Fruit fly (Drosophila melanogaster) whole organism, embryonic: ENCODE results near the gene CG16710.
A peak's percentile ranks its signal among the peaks of the same experiment; 100 is the strongest.

ENCODE experiments used
- Abd-B ChIP-seq: fragments of 200-800 bp; sonication (Bioruptor generic); optimal IDR thresholded peaks from 2 replicates; lab custom pipeline; 2018; ENCODE audit warnings: missing biosample characterization, mild to moderate bottlenecking, missing genetic modification characterization, moderate library complexity
- Antp ChIP-seq: fragments of 200-800 bp; sonication (Bioruptor generic); optimal IDR thresholded peaks from 3 replicates; lab custom pipeline; 2016; ENCODE audit warnings: missing biosample characterization, missing genetic modification characterization
- Bdp1 ChIP-seq: fragments of 200-800 bp; sonication (Bioruptor generic); optimal IDR thresholded peaks from 3 replicates; lab custom pipeline; 2016; ENCODE audit warnings: missing biosample characterization, missing genetic modification characterization
- Blimp-1 ChIP-seq: fragments of 200-800 bp; sonication (Bioruptor generic); optimal IDR thresholded peaks from 3 replicates; lab custom pipeline; 2018; ENCODE audit warnings: missing biosample characterization, missing genetic modification characterization, mild to moderate bottlenecking, moderate library complexity, missing genetic modification reagents
- CG10321 ChIP-seq: fragments of 200-800 bp; sonication (Bioruptor generic); IDR thresholded peaks from 2 replicates; pipeline ENCODE4 v1.3.6; 2022; ENCODE audit warnings: missing biosample characterization, missing genetic modification characterization
- CG12236 ChIP-seq: fragments of 200-800 bp; sonication (Bioruptor generic); optimal IDR thresholded peaks from 2 replicates; lab custom pipeline; 2016; ENCODE audit warnings: missing biosample characterization, missing genetic modification characterization
- CG12299 ChIP-seq: fragments of 200-800 bp; sonication (Bioruptor generic); optimal IDR thresholded peaks from 2 replicates; lab custom pipeline; 2018; ENCODE audit warnings: missing biosample characterization, mild to moderate bottlenecking, missing genetic modification characterization
- CG12744 ChIP-seq: fragments of 200-800 bp; sonication (Bioruptor generic); optimal IDR thresholded peaks from 2 replicates; lab custom pipeline; 2016; ENCODE audit warnings: missing biosample characterization, missing genetic modification characterization
- CG12942 ChIP-seq: fragments of 200-800 bp; sonication (Bioruptor generic); optimal IDR thresholded peaks from 3 replicates; lab custom pipeline; 2016; ENCODE audit warnings: missing biosample characterization, missing genetic modification characterization
- CG1832 ChIP-seq: fragments of 200-800 bp; sonication (Bioruptor generic); optimal IDR thresholded peaks from 2 replicates; lab custom pipeline; 2017; ENCODE audit warnings: missing biosample characterization, mild to moderate bottlenecking, missing genetic modification characterization, inconsistent platforms
- CG18764 ChIP-seq: fragments of 200-800 bp; sonication (Bioruptor generic); optimal IDR thresholded peaks from 3 replicates; lab custom pipeline; 2016; ENCODE audit warnings: missing biosample characterization, missing genetic modification characterization
- CG3163 ChIP-seq: fragments of 200-800 bp; sonication (Bioruptor generic); optimal IDR thresholded peaks from 3 replicates; lab custom pipeline; 2016; ENCODE audit warnings: missing biosample characterization, missing genetic modification characterization
- CG3726 ChIP-seq: fragments of 200-800 bp; sonication (Bioruptor generic); IDR thresholded peaks from 3 replicates; pipeline ENCODE4, ENCODE4 v1.3.6; 2022; ENCODE audit warnings: missing biosample characterization, missing genetic modification characterization
- CG6175 ChIP-seq: fragments of 200-800 bp; sonication (Bioruptor generic); IDR thresholded peaks from 3 replicates; pipeline ENCODE4 v1.3.6; 2022; ENCODE audit warnings: missing biosample characterization, missing genetic modification characterization
- CG7786 ChIP-seq: fragments of 200-800 bp; sonication (Bioruptor generic); optimal IDR thresholded peaks from 2 replicates; lab custom pipeline; 2016; ENCODE audit warnings: missing biosample characterization, missing genetic modification characterization
- CG9817 ChIP-seq: fragments of 200-800 bp; sonication (Bioruptor generic); optimal IDR thresholded peaks from 2 replicates; lab custom pipeline; 2018; ENCODE audit warnings: missing biosample characterization, mild to moderate bottlenecking, missing genetic modification characterization, moderate library complexity
- CHES-1-like ChIP-seq: fragments of 200-800 bp; sonication (Bioruptor generic); optimal IDR thresholded peaks from 2 replicates; lab custom pipeline; 2016; ENCODE audit warnings: missing biosample characterization, missing genetic modification characterization
- CoRest ChIP-seq: fragments of 200-800 bp; sonication (Bioruptor generic); optimal IDR thresholded peaks from 3 replicates; lab custom pipeline; 2018; ENCODE audit warnings: missing biosample characterization, mild to moderate bottlenecking, missing genetic modification characterization, moderate library complexity
- Doc2 ChIP-seq: fragments of 200-800 bp; sonication (Bioruptor generic); IDR thresholded peaks from 2 replicates; pipeline ENCODE4 v1.3.6; 2022; ENCODE audit warnings: missing biosample characterization, missing genetic modification characterization
- Gsc ChIP-seq: fragments of 200-800 bp; sonication (Bioruptor generic); IDR thresholded peaks from 2 replicates; pipeline ENCODE4 v1.3.6; 2022; ENCODE audit warnings: missing biosample characterization, missing genetic modification characterization
- Hey ChIP-seq: fragments of 200-800 bp; sonication (Bioruptor generic); optimal IDR thresholded peaks from 3 replicates; lab custom pipeline; 2018; ENCODE audit warnings: missing biosample characterization, mild to moderate bottlenecking, missing genetic modification characterization
- HmgD ChIP-seq: fragments of 200-800 bp; sonication (Bioruptor generic); optimal IDR thresholded peaks from 3 replicates; lab custom pipeline; 2016; ENCODE audit warnings: missing biosample characterization, missing genetic modification characterization
- Jarid2 ChIP-seq: fragments of 200-800 bp; sonication (Bioruptor generic); optimal IDR thresholded peaks from 3 replicates; lab custom pipeline; 2017; ENCODE audit warnings: mild to moderate bottlenecking, missing biosample characterization, missing genetic modification reagents, missing genetic modification characterization
- NfI ChIP-seq: fragments of 200-800 bp; sonication (Bioruptor generic); optimal IDR thresholded peaks from 3 replicates; lab custom pipeline; 2018; ENCODE audit warnings: missing biosample characterization, mild to moderate bottlenecking, missing genetic modification characterization, moderate library complexity
- Sry-δ ChIP-seq: fragments of 200-800 bp; sonication (Bioruptor generic); optimal IDR thresholded peaks from 2 replicates; lab custom pipeline; 2016; ENCODE audit warnings: missing biosample characterization, missing genetic modification characterization
- YL-1 ChIP-seq: fragments of 200-800 bp; sonication (Bioruptor generic); optimal IDR thresholded peaks from 3 replicates; lab custom pipeline; 2017; ENCODE audit warnings: missing biosample characterization, mild to moderate bottlenecking, missing genetic modification characterization
- ac ChIP-seq: fragments of 200-800 bp; sonication (Bioruptor generic); optimal IDR thresholded peaks from 3 replicates; lab custom pipeline; 2017; ENCODE audit warnings: missing biosample characterization, mild to moderate bottlenecking, missing genetic modification characterization
- aop ChIP-seq: fragments of 200-800 bp; sonication (Bioruptor generic); IDR thresholded peaks from 2 replicates; pipeline ENCODE4 v1.3.6; 2022; ENCODE audit warnings: missing biosample characterization, missing genetic modification characterization
- bigmax ChIP-seq: fragments of 200-800 bp; sonication (Bioruptor generic); optimal IDR thresholded peaks from 2 replicates; lab custom pipeline; 2018; ENCODE audit warnings: missing biosample characterization, mild to moderate bottlenecking, missing genetic modification characterization
- bowl ChIP-seq: fragments of 200-800 bp; sonication (Bioruptor generic); IDR thresholded peaks from 2 replicates; pipeline ENCODE4 v1.3.6; 2022; ENCODE audit warnings: missing biosample characterization, missing genetic modification characterization
- chm ChIP-seq: fragments of 200-800 bp; sonication (Bioruptor generic); IDR thresholded peaks from 2 replicates; pipeline ENCODE4 v1.3.6; 2022; ENCODE audit warnings: missing biosample characterization, missing genetic modification characterization
- ci ChIP-seq: fragments of 200-800 bp; sonication (Bioruptor generic); IDR thresholded peaks from 3 replicates; pipeline ENCODE4 v1.3.6; 2022; ENCODE audit warnings: missing biosample characterization, missing genetic modification characterization
- crp ChIP-seq, 2 experiments: fragments of 200-800 bp; sonication (Bioruptor generic); optimal IDR thresholded peaks; 2 replicates in 1 of 2; 3 replicates in 1 of 2; lab custom pipeline; 2017; ENCODE audit warnings: missing biosample characterization in 2 of 2, missing genetic modification characterization in 2 of 2, mild to moderate bottlenecking in 1 of 2, moderate library complexity in 1 of 2
- danr ChIP-seq: fragments of 200-800 bp; sonication (Bioruptor generic); IDR thresholded peaks from 2 replicates; pipeline ENCODE4 v1.3.6; 2022; ENCODE audit warnings: missing biosample characterization, missing genetic modification characterization
- dati ChIP-seq: fragments of 200-800 bp; sonication (Bioruptor generic); IDR thresholded peaks from 2 replicates; pipeline ENCODE4 v1.3.6; 2022; ENCODE audit warnings: missing biosample characterization, missing genetic modification characterization
- dimm ChIP-seq: fragments of 200-800 bp; sonication (Bioruptor generic); IDR thresholded peaks from 2 replicates; pipeline ENCODE4 v1.3.6; 2022; ENCODE audit warnings: missing biosample characterization, missing genetic modification characterization
- eve ChIP-seq, 2 experiments: fragments of >200 bp; optimal IDR thresholded peaks; 2 replicates each; lab custom pipeline; 2017; ENCODE audit warnings: missing biosample characterization in 2 of 2, missing genetic modification characterization in 2 of 2
- eyg ChIP-seq: fragments of 200-800 bp; sonication (Bioruptor generic); optimal IDR thresholded peaks from 3 replicates; lab custom pipeline; 2016; ENCODE audit warnings: missing biosample characterization, missing genetic modification characterization
- her ChIP-seq: fragments of 200-800 bp; sonication (Bioruptor generic); optimal IDR thresholded peaks from 2 replicates; lab custom pipeline; 2016; ENCODE audit warnings: missing biosample characterization, missing genetic modification characterization
- kah ChIP-seq: fragments of 200-800 bp; sonication (Bioruptor generic); optimal IDR thresholded peaks from 2 replicates; lab custom pipeline; 2018; ENCODE audit warnings: missing biosample characterization, mild to moderate bottlenecking, missing genetic modification characterization
- knrl ChIP-seq: fragments of 200-800 bp; sonication (Bioruptor generic); IDR thresholded peaks from 3 replicates; pipeline ENCODE4 v1.3.6; 2022; ENCODE audit warnings: missing biosample characterization, missing genetic modification characterization; ENCODE audit not compliant: partially characterized antibody
- mam ChIP-seq: fragments of 200-800 bp; sonication (Bioruptor generic); optimal IDR thresholded peaks from 3 replicates; lab custom pipeline; 2016; ENCODE audit warnings: missing biosample characterization, missing genetic modification characterization
- mirr ChIP-seq: fragments of 200-800 bp; sonication (Bioruptor generic); optimal IDR thresholded peaks from 3 replicates; lab custom pipeline; 2018; ENCODE audit warnings: missing biosample characterization, mild to moderate bottlenecking, missing genetic modification characterization
- pb ChIP-seq: fragments of 200-800 bp; sonication (Bioruptor generic); optimal IDR thresholded peaks from 3 replicates; lab custom pipeline; 2016; ENCODE audit warnings: missing biosample characterization, missing genetic modification characterization
- peb ChIP-seq: fragments of 200-800 bp; sonication (Bioruptor generic); IDR thresholded peaks from 2 replicates; pipeline ENCODE4 v1.3.6; 2022; ENCODE audit warnings: missing biosample characterization, missing genetic modification characterization
- ro ChIP-seq: fragments of 200-800 bp; sonication (Bioruptor generic); IDR thresholded peaks from 2 replicates; pipeline ENCODE4 v1.3.6; 2022; ENCODE audit warnings: missing biosample characterization, missing genetic modification characterization
- slbo ChIP-seq: fragments of 200-800 bp; sonication (Bioruptor generic); IDR thresholded peaks from 2 replicates; pipeline ENCODE4 v1.3.6; 2022; ENCODE audit warnings: missing biosample characterization, missing genetic modification characterization
- slp2 ChIP-seq: fragments of 200-800 bp; sonication (Bioruptor generic); optimal IDR thresholded peaks from 2 replicates; lab custom pipeline; 2016; ENCODE audit warnings: missing biosample characterization, missing genetic modification characterization
- tap ChIP-seq: fragments of 200-800 bp; optimal IDR thresholded peaks from 3 replicates; lab custom pipeline; 2019; ENCODE audit warnings: missing biosample characterization, mild to moderate bottlenecking, missing genetic modification characterization, moderate library complexity
- unpg ChIP-seq: fragments of 200-800 bp; sonication (Bioruptor generic); optimal IDR thresholded peaks from 3 replicates; lab custom pipeline; 2018; ENCODE audit warnings: missing biosample characterization, mild to moderate bottlenecking, missing genetic modification characterization, moderate library complexity

CG16710 gene

DNA sequence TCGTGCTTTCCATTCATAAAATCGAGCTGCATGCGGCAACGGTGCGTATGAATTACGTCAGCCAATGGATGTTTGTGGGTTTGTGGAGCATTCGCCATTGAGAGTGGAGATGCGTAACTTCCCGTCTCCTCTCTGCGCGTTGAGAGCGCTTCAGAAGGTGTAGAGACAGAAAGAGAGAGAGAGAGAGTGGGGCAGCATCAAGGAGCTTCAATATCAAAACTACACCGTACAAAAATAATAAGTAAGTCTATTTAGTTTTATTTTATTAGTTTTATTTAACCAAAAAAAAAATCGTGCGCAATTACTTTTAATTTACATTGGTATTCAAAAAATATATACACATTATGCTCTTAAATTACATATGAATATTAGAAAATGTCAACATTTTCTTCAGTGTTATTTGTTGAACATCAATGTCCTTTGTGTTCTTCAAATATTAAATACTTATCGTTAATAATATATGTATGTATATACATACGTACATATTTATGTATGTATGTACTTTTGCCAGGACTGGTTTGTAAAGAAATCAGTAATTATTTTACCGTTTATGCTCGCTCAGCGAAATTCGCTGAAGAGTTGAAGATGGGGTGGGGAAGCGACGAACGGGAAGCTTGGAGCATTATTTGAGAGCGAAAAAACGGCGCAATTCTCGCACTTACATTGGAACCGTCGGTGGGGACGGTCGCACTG lies 40.5 kb downstream of the CG16710 start, which contains the start of gene CG10365 (continued):
- TF ChIP-seq kah (GFP tag; lab: Kevin White, UChicago) (peak; percentile 67), CG12236 (GFP tag; lab: Kevin White, UChicago) (no peak), Antp (GFP tag; lab: Kevin White, UChicago) (no peak), her (GFP tag; lab: Kevin White, UChicago) (no peak), eyg (GFP tag; lab: Kevin White, UChicago) (no peak), Gsc (no peak), pb (GFP tag; lab: Kevin White, UChicago) (no peak), Abd-B (peak; percentile 43), dimm (peak; percentile 59), CG12299 (peak; percentile 77), tap (tag; lab: Kevin White, UChicago) (peak; percentile 71), Doc2 (GFP tag; lab: Robert Waterston, UW) (no peak), aop (GFP tag; lab: Robert Waterston, UW) (no peak), unpg (GFP tag; lab: Kevin White, UChicago) (peak; percentile 93), CG12744 (GFP tag; lab: Kevin White, UChicago) (no peak), Hey (tag; lab: Kevin White, UChicago) (no peak), NfI (GFP tag; lab: Kevin White, UChicago) (peak; percentile 52), CG12942 (GFP tag; lab: Kevin White, UChicago) (peak; percentile 68), eve (GFP tag; optimal IDR thresholded peaks at IDR 0.05; lab: Kevin White, UChicago) (peak in 1 of 2 experiments; percentile 78), CG7786 (GFP tag; lab: Kevin White, UChicago) (no peak), ro (no peak), Jarid2 (GFP tag; lab: Kevin White, UChicago) (no peak), bigmax (GFP tag; lab: Kevin White, UChicago) (no peak), CG18764 (GFP tag; lab: Kevin White, UChicago) (peak; percentile 56), bowl (peak; percentile 67; the same call in 1 of the 2 replicates), mirr (GFP tag; lab: Kevin White, UChicago) (no peak), ci (GFP tag; lab: Robert Waterston, UW) (peak; percentile 61; the same call in 1 of the 3 replicates), knrl (GFP tag; lab: Robert Waterston, UW) (no peak), CG3726 (GFP tag; lab: Robert Waterston, UW) (peak; percentile 66; the same call in 1 of the 3 replicates), ac (GFP tag; lab: Kevin White, UChicago) (no peak), crp (GFP tag; optimal IDR thresholded peaks at IDR 0.05; lab: Kevin White, UChicago) (peak in 1 of 2 experiments; percentile 46), danr (peak; percentile 50; the same call in 1 of the 2 replicates), Sry-δ (GFP tag; lab: Kevin White, UChicago) (no peak), CoRest (tag; lab: Kevin White, UChicago) (peak; percentile 93), Bdp1 (GFP tag; lab: Kevin White, UChicago) (no peak), mam (GFP tag; lab: Kevin White, UChicago) (no peak), Blimp-1 (GFP tag; lab: Kevin White, UChicago) (peak; percentile 85), YL-1 (GFP tag; lab: Kevin White, UChicago) (no peak), dati (GFP tag; lab: Robert Waterston, UW) (peak; percentile 38; the same call in 1 of the 2 replicates), CHES-1-like (no peak), CG6175 (GFP tag; lab: Robert Waterston, UW) (0 out of 3 replicates have a peak, but pooled peaks have one; percentile 46), chm (GFP tag; lab: Robert Waterston, UW) (no peak; the same call in 1 of the 2 replicates), HmgD (no peak), slbo (GFP tag; lab: Robert Waterston, UW) (peak; percentile 94), CG10321 (GFP tag; lab: Robert Waterston, UW) (peak; percentile 32; the same call in 1 of the 2 replicates), CG9817 (tag; lab: Kevin White, UChicago) (peak; percentile 80), peb (GFP tag; lab: Robert Waterston, UW) (peak; percentile 24; the same call in 1 of the 2 replicates), CG3163 (no peak), CG1832 (no peak), slp2 (GFP tag; lab: Kevin White, UChicago) (no peak)
